Worm (Caenorhabditis elegans) whole organism, L1 larva: ENCODE results near the gene T13G4.4.

Source experiments
- alr-1 ChIP-seq: fragments of 200-800 bp; sonication (Bioruptor generic); optimal IDR thresholded peaks from 2 replicates; lab custom pipeline; 2018; ENCODE audit warnings: borderline replicate concordance, mild to moderate bottlenecking, missing genetic modification characterization, missing compliant biosample characterization
- blmp-1 ChIP-seq: fragments of 150-350 bp; optimal IDR thresholded peaks from 2 replicates; lab custom pipeline; 2014; ENCODE audit warnings: missing biosample characterization, missing genetic modification characterization
- ceh-82 ChIP-seq, 3 experiments: fragments of 150-350 bp in 1 of 3; sonication (generic microtip) in 2 of 3; optimal IDR thresholded peaks; 2 replicates each; lab custom pipeline; 2014 to 2017; ENCODE audit warnings: missing biosample characterization in 3 of 3, missing genetic modification characterization in 3 of 3
- egl-27 ChIP-seq, 2 experiments: fragments of 150-350 bp in 1 of 2; sonication (generic microtip); optimal IDR thresholded peaks; 3 replicates each; lab custom pipeline; 2017 to 2018; ENCODE audit warnings: missing biosample characterization in 2 of 2, missing genetic modification characterization in 2 of 2, missing genetic modification reagents in 2 of 2
- elt-2 ChIP-seq: sonication (generic microtip); optimal IDR thresholded peaks from 2 replicates; lab custom pipeline; 2016; ENCODE audit warnings: missing genetic modification characterization, mild to moderate bottlenecking, inconsistent platforms, missing compliant biosample characterization, missing genetic modification reagents
- elt-3 ChIP-seq, 6 experiments: fragments of 150-350 bp in 1 of 6; sonication (generic microtip); optimal IDR thresholded peaks; 2 replicates each; lab custom pipeline; 2017 to 2018; ENCODE audit warnings: missing biosample characterization in 6 of 6, missing genetic modification characterization in 6 of 6, inconsistent platforms in 1 of 6
- fkh-10 ChIP-seq: sonication (generic microtip); optimal IDR thresholded peaks from 2 replicates; lab custom pipeline; 2017; ENCODE audit warnings: missing biosample characterization, missing genetic modification reagents, missing genetic modification characterization
- jun-1 ChIP-seq: fragments of 150-350 bp; optimal IDR thresholded peaks from 2 replicates; lab custom pipeline; 2014; ENCODE audit warnings: missing biosample characterization, missing genetic modification reagents, missing genetic modification characterization
- lin-35 ChIP-seq, 2 experiments: fragments of 150-350 bp; optimal IDR thresholded peaks; 2 replicates each; lab custom pipeline; 2014; ENCODE audit warnings: missing biosample characterization in 2 of 2, missing genetic modification characterization in 2 of 2, missing genetic modification reagents in 2 of 2
- nhr-11 ChIP-seq: fragments of 150-350 bp; optimal IDR thresholded peaks from 2 replicates; lab custom pipeline; 2014; ENCODE audit warnings: missing biosample characterization, missing genetic modification characterization
- nhr-20 ChIP-seq: sonication (generic microtip); optimal IDR thresholded peaks from 2 replicates; lab custom pipeline; 2016; ENCODE audit warnings: mild to moderate bottlenecking, missing genetic modification characterization, missing compliant biosample characterization
- nhr-237 ChIP-seq: fragments of 150-350 bp; optimal IDR thresholded peaks from 2 replicates; lab custom pipeline; 2014; ENCODE audit warnings: missing biosample characterization, missing genetic modification characterization
- nhr-28 ChIP-seq: fragments of 150-350 bp; optimal IDR thresholded peaks from 2 replicates; lab custom pipeline; 2014; ENCODE audit warnings: missing biosample characterization, missing genetic modification characterization

- no peak for TF ChIP-seq elt-3 (tag; optimal IDR thresholded peaks at IDR 0.05; lab: Kevin White, UChicago)
- TF ChIP-seq blmp-1 (tag; lab: Kevin White, UChicago), result no peak
- no peak for TF ChIP-seq elt-2
- TF ChIP-seq nhr-11 (tag; lab: Kevin White, UChicago), result no peak
- TF ChIP-seq alr-1 (tag; lab: Kevin White, UChicago), result no peak
- TF ChIP-seq nhr-28 (tag; lab: Kevin White, UChicago), result no peak
- no peak for TF ChIP-seq lin-35 (GFP tag; optimal IDR thresholded peaks at IDR 0.05; lab: Kevin White, UChicago)
- no peak for TF ChIP-seq ceh-82 (tag; optimal IDR thresholded peaks at IDR 0.05; lab: Kevin White, UChicago)
- no peak for TF ChIP-seq egl-27 (tag; optimal IDR thresholded peaks at IDR 0.05; lab: Kevin White, UChicago)
- TF ChIP-seq nhr-237 (tag; lab: Kevin White, UChicago), result no peak
- TF ChIP-seq jun-1 (tag; lab: Kevin White, UChicago), result no peak
- TF ChIP-seq fkh-10 (GFP tag; lab: Kevin White, UChicago), result no peak
- TF ChIP-seq nhr-20 (tag; lab: Kevin White, UChicago), result no peak
These were observed 31.6 kb upstream of the T13G4.4 start for ce11 chrX:1223089-1223488.
